Fruit fly (Drosophila melanogaster) whole organism, adult: Measurements from ENCODE around the gene CG6834.
A peak's percentile ranks its signal among the peaks of the same experiment; 100 is the strongest.

Experiments
- CG11617 ChIP-seq: fragments of 200-800 bp; sonication (Bioruptor generic); optimal IDR thresholded peaks from 2 replicates; lab custom pipeline; 2017; ENCODE audit warnings: mild to moderate bottlenecking, missing biosample characterization, missing genetic modification reagents, missing genetic modification characterization
- CG14711 ChIP-seq: fragments of 200-800 bp; sonication (Bioruptor generic); optimal IDR thresholded peaks from 2 replicates; lab custom pipeline; 2018; ENCODE audit warnings: missing biosample characterization, mild to moderate bottlenecking, missing genetic modification characterization, moderate library complexity
- CG1620 ChIP-seq: fragments of 200-800 bp; sonication (Bioruptor generic); optimal IDR thresholded peaks from 2 replicates; lab custom pipeline; 2016; ENCODE audit warnings: missing biosample characterization, missing genetic modification characterization
- CG7045 ChIP-seq: fragments of 200-800 bp; sonication (Bioruptor generic); optimal IDR thresholded peaks from 2 replicates; lab custom pipeline; 2017; ENCODE audit warnings: missing biosample characterization, mild to moderate bottlenecking, missing genetic modification characterization
- CG7101 ChIP-seq: fragments of 200-800 bp; sonication (Bioruptor generic); optimal IDR thresholded peaks from 2 replicates; lab custom pipeline; 2018; ENCODE audit warnings: missing biosample characterization, mild to moderate bottlenecking, missing genetic modification characterization, moderate library complexity
- Clk ChIP-seq: fragments of 200-800 bp; sonication (Bioruptor generic); optimal IDR thresholded peaks from 2 replicates; lab custom pipeline; 2017; ENCODE audit warnings: missing biosample characterization, missing genetic modification characterization
- Crg-1 ChIP-seq: fragments of 200-800 bp; sonication (Bioruptor generic); optimal IDR thresholded peaks from 2 replicates; lab custom pipeline; 2016; ENCODE audit warnings: missing biosample characterization, missing genetic modification characterization
- Hr96 ChIP-seq: fragments of 200-800 bp; sonication (Bioruptor generic); optimal IDR thresholded peaks from 2 replicates; lab custom pipeline; 2016; ENCODE audit warnings: missing biosample characterization, missing genetic modification characterization
- Mnt ChIP-seq: fragments of 200-800 bp; sonication (Bioruptor generic); optimal IDR thresholded peaks from 2 replicates; lab custom pipeline; 2016; ENCODE audit warnings: missing biosample characterization, mild to moderate bottlenecking, missing genetic modification characterization
- cic ChIP-seq: fragments of 200-800 bp; sonication (Bioruptor generic); optimal IDR thresholded peaks from 2 replicates; lab custom pipeline; 2017; ENCODE audit warnings: missing biosample characterization, mild to moderate bottlenecking, missing genetic modification characterization, moderate library complexity
- cnc ChIP-seq, 2 experiments: fragments of >200 bp; optimal IDR thresholded peaks; 2 replicates each; lab custom pipeline; 2017
- kay ChIP-seq: fragments of 200-800 bp; sonication (Bioruptor generic); peaks from one replicate; lab custom pipeline; 2016; ENCODE audit warnings: missing biosample characterization, missing genetic modification characterization, borderline replicate concordance
- pad ChIP-seq: fragments of 200-800 bp; sonication (Bioruptor generic); optimal IDR thresholded peaks from 3 replicates; lab custom pipeline; 2017; ENCODE audit warnings: missing biosample characterization, missing genetic modification characterization, mild to moderate bottlenecking, moderate library complexity, missing genetic modification reagents
- tj ChIP-seq: fragments of 200-800 bp; sonication (Bioruptor generic); optimal IDR thresholded peaks from 3 replicates; lab custom pipeline; 2017; ENCODE audit warnings: missing biosample characterization, mild to moderate bottlenecking, missing genetic modification characterization, moderate library complexity
- toe ChIP-seq: fragments of 200-800 bp; sonication (Bioruptor generic); optimal IDR thresholded peaks from 2 replicates; lab custom pipeline; 2016; ENCODE audit warnings: missing biosample characterization, missing genetic modification characterization

CG6834 gene

dm6 chr3R:11639946-11640588, 47.9 kb downstream of the CG6834 start:
- peak; percentile 95 for TF ChIP-seq tj (GFP tag; lab: Kevin White, UChicago)
- TF ChIP-seq kay (GFP tag; lab: Kevin White, UChicago): peak; percentile 80
- peak; percentile 15 for TF ChIP-seq Crg-1 (GFP tag; lab: Kevin White, UChicago)
- TF ChIP-seq CG14711: no peak
- TF ChIP-seq toe (GFP tag; lab: Kevin White, UChicago): no peak
- TF ChIP-seq Mnt (GFP tag; lab: Kevin White, UChicago): peak; percentile 54
- TF ChIP-seq Hr96 (GFP tag; lab: Kevin White, UChicago): no peak
- TF ChIP-seq pad (GFP tag; lab: Kevin White, UChicago): no peak

dm6 chr3R:11637586-11637985, 50.3 kb downstream of the CG6834 start:
- TF ChIP-seq CG7101 (no peak), CG1620 (GFP tag; lab: Kevin White, UChicago) (no peak), kay (GFP tag; lab: Kevin White, UChicago) (no peak), cic (GFP tag; lab: Kevin White, UChicago) (no peak), cnc (optimal IDR thresholded peaks at IDR 0.05; lab: Kevin White, UChicago) (no peak), CG11617 (GFP tag; lab: Kevin White, UChicago) (no peak), CG7045 (GFP tag; lab: Kevin White, UChicago) (no peak), Clk (GFP tag; lab: Kevin White, UChicago) (no peak), toe (GFP tag; lab: Kevin White, UChicago) (no peak)
